Fruit fly (Drosophila melanogaster) whole organism, embryonic: Measurements from ENCODE around the gene Nak.

Experiments used
- Antp ChIP-seq: fragments of 200-800 bp; sonication (Bioruptor generic); optimal IDR thresholded peaks from 3 replicates; lab custom pipeline; 2016; ENCODE audit warnings: missing biosample characterization, missing genetic modification characterization
- BEAF-32 ChIP-seq: fragments of 200-800 bp; sonication (Bioruptor generic); optimal IDR thresholded peaks from 3 replicates; lab custom pipeline; 2017; ENCODE audit warnings: missing biosample characterization, missing genetic modification characterization, mild to moderate bottlenecking, moderate library complexity, missing genetic modification reagents
- Blimp-1 ChIP-seq: fragments of 200-800 bp; sonication (Bioruptor generic); optimal IDR thresholded peaks from 3 replicates; lab custom pipeline; 2018; ENCODE audit warnings: missing biosample characterization, missing genetic modification characterization, mild to moderate bottlenecking, moderate library complexity, missing genetic modification reagents
- Bteb2 ChIP-seq: fragments of 200-800 bp; sonication (Bioruptor generic); optimal IDR thresholded peaks from 2 replicates; lab custom pipeline; 2016; ENCODE audit warnings: missing biosample characterization, missing genetic modification characterization
- CG10147 ChIP-seq: fragments of 200-800 bp; sonication (Bioruptor generic); optimal IDR thresholded peaks from 2 replicates; lab custom pipeline; 2019; ENCODE audit warnings: missing biosample characterization, mild to moderate bottlenecking, missing genetic modification characterization, moderate library complexity
- CG10321 ChIP-seq: fragments of 200-800 bp; sonication (Bioruptor generic); IDR thresholded peaks from 2 replicates; pipeline ENCODE4 v1.3.6; 2022; ENCODE audit warnings: missing biosample characterization, missing genetic modification characterization
- CG13123 ChIP-seq: fragments of 200-800 bp; sonication (Bioruptor generic); optimal IDR thresholded peaks from 2 replicates; lab custom pipeline; 2016; ENCODE audit warnings: missing biosample characterization, missing genetic modification characterization
- CG13624 ChIP-seq: fragments of 200-800 bp; sonication (Bioruptor generic); optimal IDR thresholded peaks from 2 replicates; lab custom pipeline; 2016; ENCODE audit warnings: missing biosample characterization, missing genetic modification characterization
- CG14014 ChIP-seq: fragments of 200-800 bp; sonication (Bioruptor generic); IDR thresholded peaks from 2 replicates; pipeline ENCODE4 v1.3.6; 2022; ENCODE audit warnings: missing biosample characterization, missing genetic modification characterization
- CG15601 ChIP-seq: fragments of 200-800 bp; sonication (Bioruptor generic); optimal IDR thresholded peaks from 3 replicates; lab custom pipeline; 2019; ENCODE audit warnings: missing biosample characterization, mild to moderate bottlenecking, missing genetic modification characterization, moderate library complexity
- CG1602 ChIP-seq: fragments of 200-800 bp; sonication (Bioruptor generic); optimal IDR thresholded peaks from 3 replicates; lab custom pipeline; 2016; ENCODE audit warnings: missing biosample characterization, missing genetic modification characterization
- CG16863 ChIP-seq: fragments of 200-800 bp; sonication (Bioruptor generic); optimal IDR thresholded peaks from 3 replicates; lab custom pipeline; 2016; ENCODE audit warnings: missing biosample characterization, missing genetic modification characterization
- CG18619 ChIP-seq: fragments of 200-800 bp; sonication (Bioruptor generic); optimal IDR thresholded peaks from 3 replicates; lab custom pipeline; 2017; ENCODE audit warnings: missing biosample characterization, mild to moderate bottlenecking, missing genetic modification characterization
- CG2116 ChIP-seq: fragments of 200-800 bp; sonication (Bioruptor generic); optimal IDR thresholded peaks from 3 replicates; lab custom pipeline; 2018; ENCODE audit warnings: missing biosample characterization, mild to moderate bottlenecking, missing genetic modification characterization
- CG31388 ChIP-seq: fragments of 200-800 bp; sonication (Bioruptor generic); optimal IDR thresholded peaks from 2 replicates; lab custom pipeline; 2016; ENCODE audit warnings: missing biosample characterization, missing genetic modification characterization
- CG34224 ChIP-seq: fragments of 200-800 bp; sonication (Bioruptor generic); IDR thresholded peaks from 3 replicates; pipeline ENCODE4 v1.3.6; 2022; ENCODE audit warnings: missing biosample characterization, missing genetic modification characterization; ENCODE audit not compliant: partially characterized antibody
- CG34422 ChIP-seq: fragments of 200-800 bp; sonication (Bioruptor generic); IDR thresholded peaks from 3 replicates; pipeline ENCODE4 v1.3.6; 2022; ENCODE audit warnings: missing biosample characterization, missing genetic modification characterization
- CG7556 ChIP-seq: fragments of 200-800 bp; sonication (Bioruptor generic); optimal IDR thresholded peaks from 2 replicates; lab custom pipeline; 2017; ENCODE audit warnings: missing biosample characterization, mild to moderate bottlenecking, missing genetic modification characterization
- CG8388 ChIP-seq: fragments of 200-800 bp; sonication (Bioruptor generic); optimal IDR thresholded peaks from 2 replicates; lab custom pipeline; 2019; ENCODE audit warnings: missing biosample characterization, mild to moderate bottlenecking, missing genetic modification characterization, moderate library complexity
- CG9797 ChIP-seq: fragments of 200-800 bp; sonication (Bioruptor generic); optimal IDR thresholded peaks from 3 replicates; lab custom pipeline; 2018; ENCODE audit warnings: missing biosample characterization, mild to moderate bottlenecking, missing genetic modification characterization
- Camta ChIP-seq: fragments of 200-800 bp; sonication (Bioruptor generic); optimal IDR thresholded peaks from 2 replicates; lab custom pipeline; 2016; ENCODE audit warnings: missing biosample characterization, missing genetic modification characterization
- Deaf1 ChIP-seq: fragments of 200-800 bp; optimal IDR thresholded peaks from 3 replicates; lab custom pipeline; 2019; ENCODE audit warnings: missing biosample characterization, mild to moderate bottlenecking, missing genetic modification characterization, moderate library complexity
- GATAe ChIP-seq: fragments of 200-800 bp; sonication (Bioruptor generic); conservative IDR thresholded peaks from 2 replicates; pipeline ENCODE4 v1.3.6; 2022; ENCODE audit warnings: missing biosample characterization, missing genetic modification characterization
- Gsc ChIP-seq: fragments of 200-800 bp; sonication (Bioruptor generic); IDR thresholded peaks from 2 replicates; pipeline ENCODE4 v1.3.6; 2022; ENCODE audit warnings: missing biosample characterization, missing genetic modification characterization
- H15 ChIP-seq: fragments of 200-800 bp; sonication (Bioruptor generic); IDR thresholded peaks from 3 replicates; pipeline ENCODE4 v1.3.6; 2022; ENCODE audit warnings: missing biosample characterization, missing genetic modification characterization
- Oli ChIP-seq: fragments of 200-800 bp; sonication (Bioruptor generic); optimal IDR thresholded peaks from 2 replicates; lab custom pipeline; 2018; ENCODE audit warnings: missing biosample characterization, mild to moderate bottlenecking, missing genetic modification characterization, moderate library complexity
- Pdp1 ChIP-seq, 2 experiments: fragments of 200-800 bp; sonication (Bioruptor generic); optimal IDR thresholded peaks; 3 replicates each; lab custom pipeline; 2016; ENCODE audit warnings: missing biosample characterization in 2 of 2, missing genetic modification characterization in 2 of 2, mild to moderate bottlenecking in 1 of 2, moderate library complexity in 1 of 2
- Sry-δ ChIP-seq: fragments of 200-800 bp; sonication (Bioruptor generic); optimal IDR thresholded peaks from 2 replicates; lab custom pipeline; 2016; ENCODE audit warnings: missing biosample characterization, missing genetic modification characterization
- br ChIP-seq: fragments of >200 bp; optimal IDR thresholded peaks from 2 replicates; lab custom pipeline; 2017
- chm ChIP-seq: fragments of 200-800 bp; sonication (Bioruptor generic); IDR thresholded peaks from 2 replicates; pipeline ENCODE4 v1.3.6; 2022; ENCODE audit warnings: missing biosample characterization, missing genetic modification characterization
- dysf ChIP-seq: fragments of 200-800 bp; sonication (Bioruptor generic); IDR thresholded peaks from 3 replicates; pipeline ENCODE4 v1.3.6; 2022; ENCODE audit warnings: missing biosample characterization, missing genetic modification characterization
- ems ChIP-seq: fragments of 200-800 bp; sonication (Bioruptor generic); optimal IDR thresholded peaks from 3 replicates; lab custom pipeline; 2016; ENCODE audit warnings: missing biosample characterization, missing genetic modification characterization
- eve ChIP-seq, 2 experiments: fragments of >200 bp; optimal IDR thresholded peaks; 2 replicates each; lab custom pipeline; 2017; ENCODE audit warnings: missing biosample characterization in 2 of 2, missing genetic modification characterization in 2 of 2
- gce ChIP-seq: fragments of 200-800 bp; sonication (Bioruptor generic); IDR thresholded peaks from 3 replicates; pipeline ENCODE4 v1.3.6; 2022; ENCODE audit warnings: missing biosample characterization, missing genetic modification characterization
- gcm ChIP-seq: fragments of 200-800 bp; sonication (Bioruptor generic); optimal IDR thresholded peaks from 2 replicates; lab custom pipeline; 2019; ENCODE audit warnings: missing biosample characterization, mild to moderate bottlenecking, missing genetic modification characterization, moderate library complexity
- grau ChIP-seq: fragments of 200-800 bp; optimal IDR thresholded peaks from 3 replicates; lab custom pipeline; 2019; ENCODE audit warnings: missing biosample characterization, mild to moderate bottlenecking, missing genetic modification characterization, moderate library complexity
- grn ChIP-seq: fragments of 200-800 bp; sonication (Bioruptor generic); optimal IDR thresholded peaks from 3 replicates; lab custom pipeline; 2017; ENCODE audit warnings: missing biosample characterization, missing genetic modification characterization
- gro ChIP-seq: fragments of 200-800 bp; sonication (Bioruptor generic); optimal IDR thresholded peaks from 2 replicates; lab custom pipeline; 2016; ENCODE audit warnings: missing biosample characterization, missing genetic modification characterization
- inv ChIP-seq: fragments of 200-800 bp; sonication (Bioruptor generic); IDR thresholded peaks from 2 replicates; pipeline ENCODE4 v1.3.6; 2022; ENCODE audit warnings: missing biosample characterization, missing genetic modification characterization; ENCODE audit not compliant: partially characterized antibody
- lab ChIP-seq: fragments of 200-800 bp; sonication (Bioruptor generic); optimal IDR thresholded peaks from 3 replicates; lab custom pipeline; 2017; ENCODE audit warnings: missing biosample characterization, missing genetic modification characterization, mild to moderate bottlenecking, moderate library complexity, missing genetic modification reagents
- lilli ChIP-seq: fragments of 200-800 bp; sonication (Bioruptor generic); optimal IDR thresholded peaks from 3 replicates; lab custom pipeline; 2016; ENCODE audit warnings: missing biosample characterization, missing genetic modification characterization
- nerfin-1 ChIP-seq: fragments of 200-800 bp; sonication (Bioruptor generic); optimal IDR thresholded peaks from 3 replicates; lab custom pipeline; 2019; ENCODE audit warnings: missing biosample characterization, mild to moderate bottlenecking, missing genetic modification characterization, moderate library complexity
- pfk ChIP-seq: fragments of 200-800 bp; sonication (Bioruptor generic); optimal IDR thresholded peaks from 2 replicates; lab custom pipeline; 2018; ENCODE audit warnings: missing biosample characterization, mild to moderate bottlenecking, missing genetic modification characterization, moderate library complexity
- row ChIP-seq: fragments of 200-800 bp; sonication (Bioruptor generic); IDR thresholded peaks from 3 replicates; pipeline ENCODE4 v1.3.6; 2022; ENCODE audit warnings: missing biosample characterization, missing genetic modification characterization
- seq ChIP-seq: fragments of 200-800 bp; sonication (Bioruptor generic); IDR thresholded peaks from 2 replicates; pipeline ENCODE4 v1.3.6; 2022; ENCODE audit warnings: missing biosample characterization, missing genetic modification characterization
- tap ChIP-seq: fragments of 200-800 bp; optimal IDR thresholded peaks from 3 replicates; lab custom pipeline; 2019; ENCODE audit warnings: missing biosample characterization, mild to moderate bottlenecking, missing genetic modification characterization, moderate library complexity
- tin ChIP-seq: fragments of 200-800 bp; sonication (Bioruptor generic); optimal IDR thresholded peaks from 3 replicates; lab custom pipeline; 2016; ENCODE audit warnings: missing biosample characterization, missing genetic modification characterization
- trh ChIP-seq: fragments of 200-800 bp; sonication (Bioruptor generic); optimal IDR thresholded peaks from 2 replicates; lab custom pipeline; 2016; ENCODE audit warnings: missing biosample characterization, missing genetic modification characterization
- tx ChIP-seq: fragments of 200-800 bp; sonication (Bioruptor generic); optimal IDR thresholded peaks from 2 replicates; lab custom pipeline; 2016; ENCODE audit warnings: missing biosample characterization, missing genetic modification characterization
- vnd ChIP-seq: fragments of 200-800 bp; sonication (Bioruptor generic); IDR thresholded peaks from 3 replicates; pipeline ENCODE4 v1.3.6; 2022; ENCODE audit warnings: missing biosample characterization, missing genetic modification characterization; ENCODE audit not compliant: partially characterized antibody
- yki ChIP-seq: fragments of >200 bp; optimal IDR thresholded peaks from 3 replicates; lab custom pipeline; 2018

Nak gene

DNA sequence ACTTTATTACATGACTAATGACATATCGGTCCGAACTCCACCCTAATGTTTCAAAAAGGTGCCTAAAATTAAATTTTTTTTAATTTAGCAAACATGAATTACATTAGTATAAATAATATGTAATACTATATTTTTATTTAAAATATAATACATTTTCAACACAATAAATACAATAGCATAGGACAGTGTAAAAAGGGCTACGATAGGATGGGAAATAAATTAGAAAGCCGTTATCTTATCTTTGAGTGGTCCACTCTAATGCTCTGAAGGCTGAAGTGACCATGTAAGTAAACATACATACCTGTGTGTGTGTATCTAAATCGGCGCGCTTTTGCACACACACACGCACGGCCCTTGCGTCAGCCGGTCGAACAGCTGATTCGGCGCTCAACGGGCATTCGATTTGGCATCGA is 34.4 kb upstream of the Nak start, which contains the start of gene CG31793 (continued):
- TF ChIP-seq CG10147 (GFP tag; lab: Kevin White, UChicago): peak; percentile 67
- peak; percentile 8 for TF ChIP-seq nerfin-1 (tag; lab: Kevin White, UChicago)
- TF ChIP-seq Camta: no peak
- no peak for TF ChIP-seq grn (GFP tag; lab: Kevin White, UChicago)
- TF ChIP-seq lilli (GFP tag; lab: Kevin White, UChicago): peak; percentile 25
- TF ChIP-seq br: no peak
- TF ChIP-seq yki (lab: Kevin White, UChicago): no peak
- TF ChIP-seq Blimp-1 (GFP tag; lab: Kevin White, UChicago): no peak
- TF ChIP-seq CG34422 (GFP tag; lab: Robert Waterston, UW): peak; percentile 42; the same call in 1 of the 3 replicates
- TF ChIP-seq CG16863: no peak
- TF ChIP-seq CG2116 (GFP tag; lab: Kevin White, UChicago): peak; percentile 1
- TF ChIP-seq chm (GFP tag; lab: Robert Waterston, UW): no peak; the same call in 1 of the 2 replicates
- TF ChIP-seq tx (GFP tag; lab: Kevin White, UChicago): no peak
- TF ChIP-seq Antp (GFP tag; lab: Kevin White, UChicago): no peak
- no peak for TF ChIP-seq CG31388 (GFP tag; lab: Kevin White, UChicago)
- TF ChIP-seq gce: no peak
- TF ChIP-seq GATAe: peak; percentile 76
- peak; percentile 2 for TF ChIP-seq CG13624 (GFP tag; lab: Kevin White, UChicago)
- peak; percentile 28 for TF ChIP-seq gro (GFP tag; lab: Kevin White, UChicago)
- no peak for TF ChIP-seq ems (GFP tag; lab: Kevin White, UChicago)
- TF ChIP-seq CG18619 (GFP tag; lab: Kevin White, UChicago): peak; percentile 32
- no peak for TF ChIP-seq CG9797 (GFP tag; lab: Kevin White, UChicago)
- TF ChIP-seq Gsc: no peak
- TF ChIP-seq CG13123 (GFP tag; lab: Kevin White, UChicago): no peak
- no peak for TF ChIP-seq pfk (GFP tag; lab: Kevin White, UChicago)
- TF ChIP-seq Pdp1 (GFP tag; optimal IDR thresholded peaks at IDR 0.05; lab: Kevin White, UChicago): peak in 1 of 2 experiments; percentile 61
- no peak for TF ChIP-seq inv (GFP tag; lab: Robert Waterston, UW)
- no peak for TF ChIP-seq BEAF-32 (GFP tag; lab: Kevin White, UChicago)
- TF ChIP-seq lab: peak; percentile 73
- peak; percentile 52; the same call in 2 of the 3 replicates for TF ChIP-seq CG34224
- no peak for TF ChIP-seq trh (GFP tag; lab: Kevin White, UChicago)
- TF ChIP-seq grau (tag; lab: Kevin White, UChicago): peak; percentile 72
- peak; percentile 40 for TF ChIP-seq gcm
- TF ChIP-seq CG8388: peak; percentile 36
- TF ChIP-seq H15 (GFP tag; lab: Robert Waterston, UW): no peak
- TF ChIP-seq Bteb2: no peak
- peak; percentile 33; the same call in 1 of the 2 replicates for TF ChIP-seq CG10321
- peak; percentile 2 for TF ChIP-seq tin
- TF ChIP-seq dysf (GFP tag; lab: Robert Waterston, UW): peak; percentile 20; the same call in 1 of the 3 replicates
- TF ChIP-seq eve (GFP tag; optimal IDR thresholded peaks at IDR 0.05; lab: Kevin White, UChicago): no peak
- TF ChIP-seq vnd: 0 out of 3 replicates have a peak, but pooled peaks have one; percentile 42
- TF ChIP-seq CG7556 (GFP tag; lab: Kevin White, UChicago): peak; percentile 72
- no peak for TF ChIP-seq Sry-δ (GFP tag; lab: Kevin White, UChicago)
- peak; percentile 23 for TF ChIP-seq Oli
- peak; percentile 3 for TF ChIP-seq CG1602 (GFP tag; lab: Kevin White, UChicago)
- TF ChIP-seq tap (tag; lab: Kevin White, UChicago): peak; percentile 2
- no peak for TF ChIP-seq CG15601 (tag; lab: Kevin White, UChicago)
- TF ChIP-seq Deaf1: peak; percentile 42
- TF ChIP-seq row (GFP tag; lab: Robert Waterston, UW): peak; percentile 67
- no peak for TF ChIP-seq seq (GFP tag; lab: Robert Waterston, UW)
- TF ChIP-seq CG14014: peak; percentile 56; the same call in 1 of the 2 replicates
